Fruit fly (Drosophila melanogaster) whole organism, embryonic: ENCODE measurements around the gene CG10347.

Experiments
- Ada2b ChIP-seq: fragments of 200-800 bp; sonication (Bioruptor generic); IDR thresholded peaks from 2 replicates; pipeline ENCODE4 v1.3.6; 2022; ENCODE audit warnings: missing biosample characterization, missing genetic modification characterization
- BEAF-32 ChIP-seq: fragments of 200-800 bp; sonication (Bioruptor generic); optimal IDR thresholded peaks from 3 replicates; lab custom pipeline; 2017; ENCODE audit warnings: missing biosample characterization, missing genetic modification characterization, mild to moderate bottlenecking, moderate library complexity, missing genetic modification reagents
- CG10274 ChIP-seq: fragments of 200-800 bp; sonication (Bioruptor generic); optimal IDR thresholded peaks from 3 replicates; lab custom pipeline; 2017; ENCODE audit warnings: missing biosample characterization, mild to moderate bottlenecking, missing genetic modification characterization
- CG10321 ChIP-seq: fragments of 200-800 bp; sonication (Bioruptor generic); IDR thresholded peaks from 2 replicates; pipeline ENCODE4 v1.3.6; 2022; ENCODE audit warnings: missing biosample characterization, missing genetic modification characterization
- CG10366 ChIP-seq: fragments of 200-800 bp; sonication (Bioruptor generic); IDR thresholded peaks from 2 replicates; pipeline ENCODE4 v1.3.6; 2022; ENCODE audit warnings: missing biosample characterization, missing genetic modification characterization
- CG10543 ChIP-seq: fragments of 200-800 bp; sonication (Bioruptor generic); optimal IDR thresholded peaks from 3 replicates; lab custom pipeline; 2017; ENCODE audit warnings: missing biosample characterization, mild to moderate bottlenecking, missing genetic modification characterization, moderate library complexity
- CG12942 ChIP-seq: fragments of 200-800 bp; sonication (Bioruptor generic); optimal IDR thresholded peaks from 3 replicates; lab custom pipeline; 2016; ENCODE audit warnings: missing biosample characterization, missing genetic modification characterization
- CG13123 ChIP-seq: fragments of 200-800 bp; sonication (Bioruptor generic); optimal IDR thresholded peaks from 2 replicates; lab custom pipeline; 2016; ENCODE audit warnings: missing biosample characterization, missing genetic modification characterization
- CG1602 ChIP-seq: fragments of 200-800 bp; sonication (Bioruptor generic); optimal IDR thresholded peaks from 3 replicates; lab custom pipeline; 2016; ENCODE audit warnings: missing biosample characterization, missing genetic modification characterization
- CG1603 ChIP-seq: fragments of 200-800 bp; sonication (Bioruptor generic); optimal IDR thresholded peaks from 2 replicates; lab custom pipeline; 2019; ENCODE audit warnings: missing biosample characterization, mild to moderate bottlenecking, missing genetic modification characterization, moderate library complexity
- CG16779 ChIP-seq: fragments of 200-800 bp; sonication (Bioruptor generic); IDR thresholded peaks from 2 replicates; pipeline ENCODE4 v1.3.6; 2022; ENCODE audit warnings: missing biosample characterization, missing genetic modification characterization
- CG17568 ChIP-seq: fragments of 200-800 bp; sonication (Bioruptor generic); optimal IDR thresholded peaks from 2 replicates; lab custom pipeline; 2018; ENCODE audit warnings: missing biosample characterization, mild to moderate bottlenecking, missing genetic modification characterization, moderate library complexity
- CG18011 ChIP-seq: fragments of 200-800 bp; sonication (Bioruptor generic); optimal IDR thresholded peaks from 2 replicates; lab custom pipeline; 2017; ENCODE audit warnings: missing biosample characterization, missing genetic modification characterization, mild to moderate bottlenecking, moderate library complexity, missing genotype
- CG2116 ChIP-seq: fragments of 200-800 bp; sonication (Bioruptor generic); optimal IDR thresholded peaks from 3 replicates; lab custom pipeline; 2018; ENCODE audit warnings: missing biosample characterization, mild to moderate bottlenecking, missing genetic modification characterization
- CG2712 ChIP-seq: fragments of 200-800 bp; optimal IDR thresholded peaks from 3 replicates; lab custom pipeline; 2019; ENCODE audit warnings: missing biosample characterization, mild to moderate bottlenecking, missing genetic modification characterization, moderate library complexity
- CG3163 ChIP-seq: fragments of 200-800 bp; sonication (Bioruptor generic); optimal IDR thresholded peaks from 3 replicates; lab custom pipeline; 2016; ENCODE audit warnings: missing biosample characterization, missing genetic modification characterization
- CG3847 ChIP-seq: fragments of 200-800 bp; sonication (Bioruptor generic); IDR thresholded peaks from 2 replicates; pipeline ENCODE4 v1.3.6; 2022; ENCODE audit warnings: missing biosample characterization, missing genetic modification characterization
- CG4360 ChIP-seq: fragments of 200-800 bp; sonication (Bioruptor generic); IDR thresholded peaks from 2 replicates; pipeline ENCODE4 v1.3.6; 2022; ENCODE audit warnings: missing biosample characterization, missing genetic modification characterization
- CG43689 ChIP-seq: fragments of 200-800 bp; sonication (Bioruptor generic); IDR thresholded peaks from 2 replicates; pipeline ENCODE4 v1.3.6; 2022; ENCODE audit warnings: missing biosample characterization, missing genetic modification characterization
- CG4404 ChIP-seq: fragments of 200-800 bp; sonication (Bioruptor generic); IDR thresholded peaks from 2 replicates; pipeline ENCODE4 v1.3.6; 2022; ENCODE audit warnings: missing biosample characterization, missing genetic modification characterization
- CG6765 ChIP-seq: fragments of 200-800 bp; sonication (Bioruptor generic); optimal IDR thresholded peaks from 3 replicates; lab custom pipeline; 2017; ENCODE audit warnings: missing biosample characterization, mild to moderate bottlenecking, missing genetic modification characterization
- CG7745 ChIP-seq: fragments of 200-800 bp; sonication (Bioruptor generic); optimal IDR thresholded peaks from 2 replicates; lab custom pipeline; 2018; ENCODE audit warnings: missing biosample characterization, mild to moderate bottlenecking, missing genetic modification characterization, moderate library complexity
- CG8089 ChIP-seq: fragments of 200-800 bp; sonication (Bioruptor generic); optimal IDR thresholded peaks from 3 replicates; lab custom pipeline; 2016; ENCODE audit warnings: missing biosample characterization, missing genetic modification characterization
- CG9727 ChIP-seq: fragments of 200-800 bp; sonication (Bioruptor generic); optimal IDR thresholded peaks from 3 replicates; lab custom pipeline; 2017; ENCODE audit warnings: missing biosample characterization, mild to moderate bottlenecking, missing genetic modification characterization
- CHES-1-like ChIP-seq: fragments of 200-800 bp; sonication (Bioruptor generic); optimal IDR thresholded peaks from 2 replicates; lab custom pipeline; 2016; ENCODE audit warnings: missing biosample characterization, missing genetic modification characterization
- Dek ChIP-seq: fragments of 200-800 bp; sonication (Bioruptor generic); optimal IDR thresholded peaks from 3 replicates; lab custom pipeline; 2019; ENCODE audit warnings: missing biosample characterization, mild to moderate bottlenecking, missing genetic modification characterization, moderate library complexity
- E2f2 ChIP-seq: fragments of 200-800 bp; sonication (Bioruptor generic); IDR thresholded peaks from 2 replicates; pipeline ENCODE4 v1.3.6; 2022; ENCODE audit warnings: missing biosample characterization, missing genetic modification characterization
- Gsc ChIP-seq: fragments of 200-800 bp; sonication (Bioruptor generic); IDR thresholded peaks from 2 replicates; pipeline ENCODE4 v1.3.6; 2022; ENCODE audit warnings: missing biosample characterization, missing genetic modification characterization
- Max ChIP-seq: fragments of 200-800 bp; sonication (Bioruptor generic); optimal IDR thresholded peaks from 2 replicates; lab custom pipeline; 2016; ENCODE audit warnings: missing biosample characterization, mild to moderate bottlenecking, missing genetic modification characterization
- Meics ChIP-seq: fragments of 200-800 bp; sonication (Bioruptor generic); optimal IDR thresholded peaks from 2 replicates; lab custom pipeline; 2017; ENCODE audit warnings: missing biosample characterization, mild to moderate bottlenecking, missing genetic modification characterization
- Nf-YB ChIP-seq: fragments of 200-800 bp; sonication (Bioruptor generic); optimal IDR thresholded peaks from 3 replicates; lab custom pipeline; 2019; ENCODE audit warnings: missing biosample characterization, mild to moderate bottlenecking, missing genetic modification characterization, moderate library complexity
- Nf-YC ChIP-seq: fragments of 200-800 bp; optimal IDR thresholded peaks from 3 replicates; lab custom pipeline; 2019; ENCODE audit warnings: missing biosample characterization, mild to moderate bottlenecking, missing genetic modification characterization, moderate library complexity
- Poxn ChIP-seq: fragments of 200-800 bp; sonication (Bioruptor generic); IDR thresholded peaks from 2 replicates; pipeline ENCODE4 v1.3.6; 2022; ENCODE audit warnings: missing biosample characterization, missing genetic modification characterization
- Scr ChIP-seq: fragments of 200-800 bp; sonication (Bioruptor generic); IDR thresholded peaks from 2 replicates; pipeline ENCODE4 v1.3.6; 2022; ENCODE audit warnings: missing biosample characterization, missing genetic modification characterization; ENCODE audit not compliant: partially characterized antibody
- Spps ChIP-seq: fragments of 200-800 bp; sonication (Bioruptor generic); optimal IDR thresholded peaks from 2 replicates; lab custom pipeline; 2018; ENCODE audit warnings: missing biosample characterization, mild to moderate bottlenecking, missing genetic modification characterization
- Ssrp ChIP-seq: fragments of 200-800 bp; sonication (Bioruptor generic); optimal IDR thresholded peaks from 2 replicates; lab custom pipeline; 2018; ENCODE audit warnings: missing biosample characterization, mild to moderate bottlenecking, missing genetic modification characterization, moderate library complexity
- TFAM ChIP-seq: fragments of 200-800 bp; sonication (Bioruptor generic); optimal IDR thresholded peaks from 2 replicates; lab custom pipeline; 2017; ENCODE audit warnings: missing biosample characterization, missing genetic modification characterization, inconsistent platforms
- Xrp1 ChIP-seq: fragments of 200-800 bp; sonication (Bioruptor generic); IDR thresholded peaks from 2 replicates; pipeline ENCODE4 v1.3.6; 2022; ENCODE audit warnings: missing biosample characterization, missing genetic modification characterization
- abd-A ChIP-seq: fragments of 200-800 bp; sonication (Bioruptor generic); optimal IDR thresholded peaks from 3 replicates; lab custom pipeline; 2019; ENCODE audit warnings: missing biosample characterization, mild to moderate bottlenecking, missing genetic modification characterization, moderate library complexity
- ato ChIP-seq: fragments of 200-800 bp; sonication (Bioruptor generic); IDR thresholded peaks from 2 replicates; pipeline ENCODE4 v1.3.6; 2022; ENCODE audit warnings: missing biosample characterization, missing genetic modification characterization; ENCODE audit not compliant: partially characterized antibody
- cas ChIP-seq: fragments of 200-800 bp; sonication (Bioruptor generic); IDR thresholded peaks from 2 replicates; pipeline ENCODE4 v1.3.6; 2022; ENCODE audit warnings: missing biosample characterization, missing genetic modification characterization
- cato ChIP-seq: fragments of 200-800 bp; sonication (Bioruptor generic); optimal IDR thresholded peaks from 2 replicates; lab custom pipeline; 2016; ENCODE audit warnings: missing biosample characterization, missing genetic modification characterization, borderline replicate concordance
- dm ChIP-seq: fragments of 200-800 bp; sonication (Bioruptor generic); optimal IDR thresholded peaks from 3 replicates; lab custom pipeline; 2016; ENCODE audit warnings: missing biosample characterization, missing genetic modification characterization
- dysf ChIP-seq: fragments of 200-800 bp; sonication (Bioruptor generic); IDR thresholded peaks from 3 replicates; pipeline ENCODE4 v1.3.6; 2022; ENCODE audit warnings: missing biosample characterization, missing genetic modification characterization
- emc ChIP-seq: fragments of 200-800 bp; sonication (Bioruptor generic); optimal IDR thresholded peaks from 2 replicates; lab custom pipeline; 2016; ENCODE audit warnings: missing biosample characterization, missing genetic modification characterization
- gce ChIP-seq: fragments of 200-800 bp; sonication (Bioruptor generic); IDR thresholded peaks from 3 replicates; pipeline ENCODE4 v1.3.6; 2022; ENCODE audit warnings: missing biosample characterization, missing genetic modification characterization
- gro ChIP-seq: fragments of 200-800 bp; sonication (Bioruptor generic); optimal IDR thresholded peaks from 2 replicates; lab custom pipeline; 2016; ENCODE audit warnings: missing biosample characterization, missing genetic modification characterization
- hth ChIP-seq: fragments of >200 bp; optimal IDR thresholded peaks from 2 replicates; lab custom pipeline; 2017; ENCODE audit warnings: inconsistent platforms
- kay ChIP-seq: fragments of 200-800 bp; sonication (Bioruptor generic); optimal IDR thresholded peaks from 2 replicates; lab custom pipeline; 2016; ENCODE audit warnings: missing biosample characterization, missing genetic modification characterization
- rib ChIP-seq: fragments of 200-800 bp; sonication (Bioruptor generic); IDR thresholded peaks from 2 replicates; pipeline ENCODE4 v1.3.6; 2022; ENCODE audit warnings: missing biosample characterization, missing genetic modification characterization
- slp2 ChIP-seq: fragments of 200-800 bp; sonication (Bioruptor generic); optimal IDR thresholded peaks from 2 replicates; lab custom pipeline; 2016; ENCODE audit warnings: missing biosample characterization, missing genetic modification characterization
- twi ChIP-seq: fragments of 200-800 bp; optimal IDR thresholded peaks from 2 replicates; lab custom pipeline; 2019; ENCODE audit warnings: missing biosample characterization, mild to moderate bottlenecking, missing genetic modification characterization, moderate library complexity

Gene CG10347

DNA sequence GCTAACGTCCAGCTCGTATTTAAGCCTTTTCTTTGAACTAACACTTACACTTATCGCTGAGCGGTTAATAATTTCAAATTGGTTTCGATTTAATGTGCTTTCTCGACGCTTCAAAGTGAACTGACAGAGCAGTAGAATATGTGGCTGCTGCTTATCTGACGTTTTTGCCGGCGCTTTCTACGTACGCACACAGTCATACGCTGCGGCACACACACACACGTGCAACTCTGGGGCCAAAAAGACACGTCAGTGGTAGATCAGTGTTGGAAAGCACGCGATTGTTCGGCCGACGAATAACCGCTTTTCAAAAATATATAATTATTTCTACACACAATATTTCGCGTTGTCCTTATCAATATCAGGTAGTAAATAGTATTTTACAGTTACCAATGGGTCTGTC, 48.5 kb downstream of the CG10347 start (continued):
- TF ChIP-seq ato (GFP tag; lab: Robert Waterston, UW) (no peak), Nf-YB (GFP tag; lab: Kevin White, UChicago) (no peak), emc (GFP tag; lab: Kevin White, UChicago) (no peak), Nf-YC (tag; lab: Kevin White, UChicago) (no peak), CG2116 (GFP tag; lab: Kevin White, UChicago) (peak; percentile 97), CG12942 (GFP tag; lab: Kevin White, UChicago) (no peak), CG10321 (GFP tag; lab: Robert Waterston, UW) (no peak), Gsc (GFP tag; lab: Robert Waterston, UW) (no peak), CG9727 (GFP tag; lab: Kevin White, UChicago) (no peak), CG6765 (no peak), gce (GFP tag; lab: Robert Waterston, UW) (no peak), CG10274 (GFP tag; lab: Kevin White, UChicago) (no peak), Max (GFP tag; lab: Kevin White, UChicago) (peak; percentile 32), twi (tag; lab: Kevin White, UChicago) (no peak), CG43689 (no peak), CG10543 (GFP tag; lab: Kevin White, UChicago) (no peak), Ssrp (no peak), dm (GFP tag; lab: Kevin White, UChicago) (no peak), Scr (GFP tag; lab: Robert Waterston, UW) (0 out of 2 replicates have a peak, but pooled peaks have one; percentile 17), Dek (no peak), CG16779 (GFP tag; lab: Robert Waterston, UW) (no peak), Xrp1 (GFP tag; lab: Robert Waterston, UW) (peak; percentile 20; the same call in 1 of the 2 replicates), CG4404 (GFP tag; lab: Robert Waterston, UW) (no peak), dysf (GFP tag; lab: Robert Waterston, UW) (no peak), CG13123 (GFP tag; lab: Kevin White, UChicago) (no peak), E2f2 (GFP tag; lab: Robert Waterston, UW) (peak; percentile 56), kay (GFP tag; lab: Kevin White, UChicago) (no peak), Spps (tag; lab: Kevin White, UChicago) (no peak), CG8089 (GFP tag; lab: Kevin White, UChicago) (no peak), gro (GFP tag; lab: Kevin White, UChicago) (no peak), Poxn (GFP tag; lab: Robert Waterston, UW) (no peak), Ada2b (GFP tag; lab: Robert Waterston, UW) (0 out of 2 replicates have a peak, but pooled peaks have one; percentile 5), CG2712 (tag; lab: Kevin White, UChicago) (no peak), hth (no peak), CG1603 (tag; lab: Kevin White, UChicago) (peak; percentile 42), CG17568 (GFP tag; lab: Kevin White, UChicago) (no peak), CG3163 (no peak), cato (no peak), CG1602 (GFP tag; lab: Kevin White, UChicago) (no peak), slp2 (GFP tag; lab: Kevin White, UChicago) (no peak), Meics (GFP tag; lab: Kevin White, UChicago) (no peak), CG3847 (GFP tag; lab: Robert Waterston, UW) (peak; percentile 51), rib (GFP tag; lab: Robert Waterston, UW) (no peak), abd-A (tag; lab: Kevin White, UChicago) (no peak), BEAF-32 (GFP tag; lab: Kevin White, UChicago) (peak; percentile 30), cas (no peak), CG10366 (GFP tag; lab: Robert Waterston, UW) (no peak), CHES-1-like (GFP tag; lab: Kevin White, UChicago) (no peak), CG7745 (tag; lab: Kevin White, UChicago) (no peak), CG4360 (GFP tag; lab: Robert Waterston, UW) (no peak), CG18011 (GFP tag; lab: Kevin White, UChicago) (no peak), TFAM (GFP tag; lab: Kevin White, UChicago) (no peak)
